Fruit fly (Drosophila melanogaster) Kc167 (cell line): ENCODE measurements around the gene CG43169.

Experiments used
- Myc ChIP-seq: fragments of >200 bp; optimal IDR thresholded peaks from 2 replicates; lab custom pipeline; 2017; ENCODE audit warnings: missing external identifiers
- Sin3A ChIP-seq: fragments of >200 bp; optimal IDR thresholded peaks from 2 replicates; lab custom pipeline; 2018; ENCODE audit warnings: missing external identifiers
- h ChIP-seq: fragments of >200 bp; optimal IDR thresholded peaks from 3 replicates; lab custom pipeline; 2018; ENCODE audit warnings: missing external identifiers
- insv ChIP-seq: fragments of >200 bp; optimal IDR thresholded peaks from 3 replicates; lab custom pipeline; 2018; ENCODE audit warnings: missing external identifiers
- psq ChIP-seq: fragments of >200 bp; optimal IDR thresholded peaks from 2 replicates; lab custom pipeline; 2017; ENCODE audit warnings: missing external identifiers
- ttk ChIP-seq: sonication (Bioruptor generic); optimal IDR thresholded peaks from 2 replicates; lab custom pipeline; 2017; ENCODE audit warnings: missing external identifiers

Gene CG43169

dm6 chr3L:8855262-8855661 lies 33.2 kb downstream of the CG43169 start:
- TF ChIP-seq Sin3A (no peak), ttk (no peak), insv (lab: Kevin White, UChicago) (no peak), Myc (lab: Kevin White, UChicago) (no peak), h (lab: Kevin White, UChicago) (no peak), psq (lab: Kevin White, UChicago) (no peak)

- no peak for TF ChIP-seq Sin3A
- no peak for TF ChIP-seq insv (lab: Kevin White, UChicago)
- TF ChIP-seq h (lab: Kevin White, UChicago), result no peak
- no peak for TF ChIP-seq Myc (lab: Kevin White, UChicago)
- TF ChIP-seq psq (lab: Kevin White, UChicago), result no peak
- TF ChIP-seq ttk, result no peak
These were observed 35.1 kb downstream of the CG43169 start for dm6 chr3L:8853382-8853781.

- no peak for TF ChIP-seq h (lab: Kevin White, UChicago)
- TF ChIP-seq insv (lab: Kevin White, UChicago), result no peak
- TF ChIP-seq psq (lab: Kevin White, UChicago), result no peak
- no peak for TF ChIP-seq Myc (lab: Kevin White, UChicago)
- TF ChIP-seq ttk, result no peak
These were observed 35.5 kb downstream of the CG43169 start for dm6 chr3L:8852907-8853306.

dm6 chr3L:8851950-8852349 lies 36.5 kb downstream of the CG43169 start:
- TF ChIP-seq Sin3A, result no peak

- TF ChIP-seq Myc (lab: Kevin White, UChicago), result no peak
- no peak for TF ChIP-seq ttk
- TF ChIP-seq h (lab: Kevin White, UChicago), result no peak
- TF ChIP-seq psq (lab: Kevin White, UChicago), result no peak
- no peak for TF ChIP-seq Sin3A
These were observed 37.4 kb downstream of the CG43169 start for dm6 chr3L:8850784-8851704.

- TF ChIP-seq Sin3A (no peak), ttk (no peak), insv (lab: Kevin White, UChicago) (no peak), h (lab: Kevin White, UChicago) (no peak)
These were observed 38.6 kb downstream of the CG43169 start for dm6 chr3L:8849817-8850216.

dm6 chr3L:8842359-8842758 lies 46.1 kb downstream of the CG43169 start:
- TF ChIP-seq Sin3A, result no peak

dm6 chr3L:8841757-8842156 lies 46.7 kb downstream of the CG43169 start:
- TF ChIP-seq Myc (lab: Kevin White, UChicago) (no peak), ttk (no peak), Sin3A (no peak), psq (lab: Kevin White, UChicago) (no peak), h (lab: Kevin White, UChicago) (no peak), insv (lab: Kevin White, UChicago) (no peak)

- no peak for TF ChIP-seq Myc (lab: Kevin White, UChicago)
- no peak for TF ChIP-seq ttk
- TF ChIP-seq psq (lab: Kevin White, UChicago), result no peak
- no peak for TF ChIP-seq h (lab: Kevin White, UChicago)
- no peak for TF ChIP-seq insv (lab: Kevin White, UChicago)
- TF ChIP-seq Sin3A, result no peak
These were observed 48.6 kb downstream of the CG43169 start for dm6 chr3L:8839563-8840425.

- no peak for TF ChIP-seq insv (lab: Kevin White, UChicago)
- TF ChIP-seq psq (lab: Kevin White, UChicago), result no peak
- no peak for TF ChIP-seq h (lab: Kevin White, UChicago)
- no peak for TF ChIP-seq Sin3A
- no peak for TF ChIP-seq Myc (lab: Kevin White, UChicago)
- TF ChIP-seq ttk, result no peak
These were observed 49.3 kb downstream of the CG43169 start for dm6 chr3L:8839130-8839529.
